Worm (Caenorhabditis elegans): ENCODE data around the gene nstp-1.

DNA sequence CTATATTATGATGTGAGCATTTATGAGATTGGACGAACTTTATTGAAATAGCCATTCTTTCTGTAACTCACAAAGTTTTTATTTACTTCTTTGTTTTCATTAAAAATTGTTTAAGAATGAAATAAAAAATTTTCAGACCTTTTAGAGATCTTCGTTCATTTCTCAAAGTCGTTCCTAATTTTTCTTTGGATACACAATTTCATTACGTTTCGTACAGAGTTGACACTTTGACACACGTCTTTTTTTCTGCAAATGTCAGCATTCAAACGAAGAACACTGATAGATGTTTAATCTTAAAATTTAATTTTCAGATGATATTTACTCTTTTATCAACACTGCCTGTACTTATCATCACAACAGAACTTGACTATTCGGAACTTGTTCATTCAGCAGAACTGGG is 31.8 kb downstream of the nstp-1 start, which contains the start of gene acc-2:
- no peak for TF ChIP-seq lin-39 (tag; optimal IDR thresholded peaks at IDR 0.05)
- TF ChIP-seq hmg-11 (tag; optimal IDR thresholded peaks at IDR 0.05) = no peak
- TF ChIP-seq tbx-2 (tag; optimal IDR thresholded peaks at IDR 0.05) = no peak
- TF ChIP-seq aly-2 (tag; optimal IDR thresholded peaks at IDR 0.05) = no peak
- TF ChIP-seq ztf-11 (tag; optimal IDR thresholded peaks at IDR 0.05) = no peak
- TF ChIP-seq mdl-1 (tag; optimal IDR thresholded peaks at IDR 0.05) = no peak
- no peak for TF ChIP-seq nhr-237 (tag; optimal IDR thresholded peaks at IDR 0.05)
- TF ChIP-seq fos-1 (tag; optimal IDR thresholded peaks at IDR 0.05) = no peak
- TF ChIP-seq unc-62 (GFP tag; optimal IDR thresholded peaks at IDR 0.05) = no peak
- no peak for TF ChIP-seq ama-1 (optimal IDR thresholded peaks at IDR 0.05)
- no peak for TF ChIP-seq nhr-11 (tag; optimal IDR thresholded peaks at IDR 0.05)
- no peak for TF ChIP-seq fkh-10 (GFP tag; optimal IDR thresholded peaks at IDR 0.05)
